Worm (Caenorhabditis elegans) whole organism, L3 larva: ENCODE results near the gene T22E5.6.

Experiments used
- ceh-9 ChIP-seq: sonication (generic microtip); optimal IDR thresholded peaks from 2 replicates; lab custom pipeline; 2018; ENCODE audit warnings: missing biosample characterization, missing genetic modification characterization
- elt-1 ChIP-seq: fragments of 150-350 bp; optimal IDR thresholded peaks from 2 replicates; lab custom pipeline; 2014; ENCODE audit warnings: missing biosample characterization, missing genetic modification characterization
- elt-2 ChIP-seq: sonication (generic microtip); optimal IDR thresholded peaks from 2 replicates; lab custom pipeline; 2016; ENCODE audit warnings: missing genetic modification reagents, mild to moderate bottlenecking, missing genetic modification characterization, missing compliant biosample characterization
- elt-3 ChIP-seq, 3 experiments: fragments of 150-350 bp in 1 of 3; sonication (generic microtip) in 2 of 3; optimal IDR thresholded peaks; 2 replicates in 2 of 3; 4 replicates in 1 of 3; lab custom pipeline; 2014 to 2017; ENCODE audit warnings: missing biosample characterization in 3 of 3, missing genetic modification characterization in 3 of 3
- fkh-2 ChIP-seq: fragments of 150-350 bp; optimal IDR thresholded peaks from 2 replicates; lab custom pipeline; 2014; ENCODE audit warnings: missing biosample characterization, missing genetic modification reagents, missing genetic modification characterization
- lsy-12 ChIP-seq: sonication (generic microtip); optimal IDR thresholded peaks from 2 replicates; lab custom pipeline; 2016; ENCODE audit warnings: mild to moderate bottlenecking, missing genetic modification characterization, missing compliant biosample characterization
- nhr-12 ChIP-seq: fragments of 150-350 bp; optimal IDR thresholded peaks from 2 replicates; lab custom pipeline; 2014; ENCODE audit warnings: missing biosample characterization, missing genetic modification characterization
- nhr-237 ChIP-seq: fragments of 150-350 bp; optimal IDR thresholded peaks from 2 replicates; lab custom pipeline; 2014; ENCODE audit warnings: missing biosample characterization, missing genetic modification characterization
- nhr-28 ChIP-seq: fragments of 150-350 bp; optimal IDR thresholded peaks from 2 replicates; lab custom pipeline; 2014; ENCODE audit warnings: missing biosample characterization, missing genetic modification characterization
- nhr-43 ChIP-seq: sonication (generic microtip); optimal IDR thresholded peaks from 2 replicates; lab custom pipeline; 2016; ENCODE audit warnings: mild to moderate bottlenecking, missing genetic modification characterization, missing compliant biosample characterization; ENCODE audit not compliant: poor library complexity, severe bottlenecking
- unc-62 ChIP-seq: fragments of 150-350 bp; sonication (generic microtip); optimal IDR thresholded peaks from 4 replicates; lab custom pipeline; 2014; ENCODE audit warnings: missing biosample characterization, missing genetic modification reagents, missing genetic modification characterization

DNA sequence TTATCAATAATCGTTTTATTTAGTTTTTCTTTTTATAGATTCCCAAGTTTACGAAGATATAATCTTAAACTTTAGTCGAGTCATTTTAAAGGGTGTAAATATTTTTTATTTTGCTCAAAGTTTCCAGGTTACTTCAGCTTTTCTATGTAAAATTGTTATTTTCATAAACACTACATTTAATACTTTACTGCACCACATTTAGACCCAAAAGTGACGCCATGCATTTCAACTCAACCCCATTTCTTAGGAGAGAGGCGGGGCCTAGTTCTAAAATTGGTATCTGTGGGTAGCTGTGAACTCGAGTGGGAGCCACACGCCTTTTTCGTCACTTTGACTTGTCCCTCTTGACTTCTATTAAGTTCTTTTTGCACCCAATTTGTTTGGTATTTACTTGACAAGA lies 3.6 kb downstream of the T22E5.6 start, which contains the start of gene T22E5.1:
- TF ChIP-seq nhr-43 (tag; lab: Kevin White, UChicago) = no peak
- no peak for TF ChIP-seq unc-62 (GFP tag; lab: Kevin White, UChicago)
- TF ChIP-seq nhr-237 (tag; lab: Kevin White, UChicago) = no peak
- no peak for TF ChIP-seq nhr-28 (tag; lab: Kevin White, UChicago)
- no peak for TF ChIP-seq elt-2
- no peak for TF ChIP-seq ceh-9 (tag; lab: Kevin White, UChicago)
- no peak for TF ChIP-seq nhr-12 (tag; lab: Kevin White, UChicago)
- no peak for TF ChIP-seq fkh-2 (tag; lab: Kevin White, UChicago)
- TF ChIP-seq lsy-12 = no peak
- no peak for TF ChIP-seq elt-3 (tag; optimal IDR thresholded peaks at IDR 0.05; lab: Kevin White, UChicago)
- TF ChIP-seq elt-1 (tag; lab: Kevin White, UChicago) = no peak
